Fruit fly (Drosophila melanogaster): ENCODE data around the gene CG15478.

Gene CG15478

DNA sequence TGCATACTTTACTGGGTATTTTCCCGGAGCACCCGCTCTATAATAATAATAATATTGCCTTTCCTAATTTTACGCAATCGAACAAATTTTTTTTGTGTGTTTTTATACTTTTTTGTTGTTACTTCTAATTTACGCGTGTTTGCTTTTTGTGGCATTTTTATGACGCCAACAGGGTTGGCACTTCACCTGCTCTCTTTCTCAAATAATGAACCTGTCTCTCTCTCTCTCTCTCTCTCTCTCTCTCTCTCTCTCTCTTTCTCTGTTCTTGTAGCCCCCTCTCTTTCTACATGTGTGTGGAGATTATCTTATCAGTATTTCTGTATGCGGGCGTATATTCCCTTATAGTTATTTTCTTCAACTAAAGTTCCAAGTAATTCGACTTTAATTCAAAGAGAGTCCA, 27.0 kb downstream of the CG15478 start (continued):
- TF ChIP-seq CG8281 (tag; optimal IDR thresholded peaks at IDR 0.05) (no peak), org-1 (GFP tag; optimal IDR thresholded peaks at IDR 0.05) (no peak), CG4328 (GFP tag; optimal IDR thresholded peaks at IDR 0.05) (peak; percentile 49), CG7786 (GFP tag; optimal IDR thresholded peaks at IDR 0.05) (peak; percentile 21), Max (GFP tag; optimal IDR thresholded peaks at IDR 0.05) (peak; percentile 17), Sox102F (GFP tag; optimal IDR thresholded peaks at IDR 0.05) (no peak), CG8765 (GFP tag; IDR thresholded peaks at IDR 0.05) (no peak), gro (GFP tag; optimal IDR thresholded peaks at IDR 0.05) (peak; percentile 33), CG34422 (GFP tag; IDR thresholded peaks at IDR 0.05) (peak; percentile 17; the same call in 1 of the 3 replicates), B-H1 (GFP tag; IDR thresholded peaks at IDR 0.05) (no peak), corto (GFP tag; optimal IDR thresholded peaks at IDR 0.05) (no peak), CG11723 (GFP tag; optimal IDR thresholded peaks at IDR 0.05) (peak; percentile 30), Jarid2 (GFP tag; optimal IDR thresholded peaks at IDR 0.05) (peak; percentile 44), CoRest (tag; optimal IDR thresholded peaks at IDR 0.05) (no peak), NK7.1 (GFP tag; optimal IDR thresholded peaks at IDR 0.05) (peak; percentile 22), Xrp1 (GFP tag; IDR thresholded peaks at IDR 0.05) (no peak), Usf (GFP tag; optimal IDR thresholded peaks at IDR 0.05) (no peak), Ssrp (tag; optimal IDR thresholded peaks at IDR 0.05) (no peak), NC2α (GFP tag; optimal IDR thresholded peaks at IDR 0.05) (no peak), HmgD (GFP tag; optimal IDR thresholded peaks at IDR 0.05) (no peak), CG2199 (GFP tag; IDR thresholded peaks at IDR 0.05) (no peak), CG6791 (GFP tag; IDR thresholded peaks at IDR 0.05; ENCODE audit: partially characterized antibody) (no peak), CG9437 (GFP tag; optimal IDR thresholded peaks at IDR 0.05) (no peak), CG33557 (GFP tag; optimal IDR thresholded peaks at IDR 0.05) (peak; percentile 40), MESR4 (GFP tag; optimal IDR thresholded peaks at IDR 0.05) (no peak), exex (tag; optimal IDR thresholded peaks at IDR 0.05) (peak; percentile 44), CG2120 (GFP tag; optimal IDR thresholded peaks at IDR 0.05) (peak; percentile 59), Hr51 (GFP tag; optimal IDR thresholded peaks at IDR 0.05) (no peak), CG15011 (GFP tag; optimal IDR thresholded peaks at IDR 0.05) (peak; percentile 45), Dbx (GFP tag; IDR thresholded peaks at IDR 0.05) (peak; percentile 56; the same call in 1 of the 3 replicates), dysf (GFP tag; IDR thresholded peaks at IDR 0.05) (no peak), ase (GFP tag; IDR thresholded peaks at IDR 0.05) (no peak), Deaf1 (tag; optimal IDR thresholded peaks at IDR 0.05) (no peak), CG13287 (GFP tag; IDR thresholded peaks at IDR 0.05; ENCODE audit: partially characterized antibody) (no peak), jigr1 (GFP tag; IDR thresholded peaks at IDR 0.05) (no peak), ewg (GFP tag; optimal IDR thresholded peaks at IDR 0.05) (no peak), sr (GFP tag; IDR thresholded peaks at IDR 0.05) (no peak), D19B (GFP tag; optimal IDR thresholded peaks at IDR 0.05) (peak; percentile 22), CG8290 (GFP tag; optimal IDR thresholded peaks at IDR 0.05) (no peak), CG8290 (tag; optimal IDR thresholded peaks at IDR 0.05) (peak in 1 of 2 experiments; percentile 45), shn (GFP tag; optimal IDR thresholded peaks at IDR 0.05) (no peak), CG7928 (GFP tag; optimal IDR thresholded peaks at IDR 0.05) (peak; percentile 70), phol (tag; optimal IDR thresholded peaks at IDR 0.05) (no peak), CG14667 (GFP tag; IDR thresholded peaks at IDR 0.05) (no peak), zf30C (GFP tag; optimal IDR thresholded peaks at IDR 0.05) (peak; percentile 66), ab (GFP tag; optimal IDR thresholded peaks at IDR 0.05) (no peak), wdn (GFP tag; IDR thresholded peaks at IDR 0.05) (peak; percentile 35; the same call in 1 of the 2 replicates), HLH3B (GFP tag; IDR thresholded peaks at IDR 0.05) (peak; percentile 17; the same call in 1 of the 2 replicates), danr (GFP tag; IDR thresholded peaks at IDR 0.05) (no peak), CG4730 (GFP tag; IDR thresholded peaks at IDR 0.05) (no peak), CG31365 (tag; optimal IDR thresholded peaks at IDR 0.05) (peak; percentile 50), Doc2 (GFP tag; IDR thresholded peaks at IDR 0.05) (no peak)

All from whole organism, embryonic.